Fruit fly (Drosophila melanogaster) whole organism, embryonic: ENCODE measurements around the gene CG12643.

Experiments used
- Ada2b ChIP-seq: fragments of 200-800 bp; sonication (Bioruptor generic); IDR thresholded peaks from 2 replicates; pipeline ENCODE4 v1.3.6; 2022; ENCODE audit warnings: missing biosample characterization, missing genetic modification characterization
- Asciz ChIP-seq: fragments of 200-800 bp; sonication (Bioruptor generic); optimal IDR thresholded peaks from 2 replicates; lab custom pipeline; 2017; ENCODE audit warnings: missing biosample characterization, mild to moderate bottlenecking, missing genetic modification characterization, missing genetic modification reagents
- BtbVII ChIP-seq: fragments of 200-800 bp; sonication (Bioruptor generic); optimal IDR thresholded peaks from 3 replicates; lab custom pipeline; 2017; ENCODE audit warnings: missing biosample characterization, mild to moderate bottlenecking, missing genetic modification characterization
- CG10321 ChIP-seq: fragments of 200-800 bp; sonication (Bioruptor generic); IDR thresholded peaks from 2 replicates; pipeline ENCODE4 v1.3.6; 2022; ENCODE audit warnings: missing biosample characterization, missing genetic modification characterization
- CG10979 ChIP-seq: fragments of 200-800 bp; sonication (Bioruptor generic); optimal IDR thresholded peaks from 2 replicates; lab custom pipeline; 2018; ENCODE audit warnings: missing biosample characterization, mild to moderate bottlenecking, missing genetic modification characterization, moderate library complexity
- CG11695 ChIP-seq: fragments of 200-800 bp; sonication (Bioruptor generic); IDR thresholded peaks from 3 replicates; pipeline ENCODE4 v1.3.6; 2022; ENCODE audit warnings: missing biosample characterization, missing genetic modification characterization
- CG11696 ChIP-seq: fragments of 200-800 bp; sonication (Bioruptor generic); IDR thresholded peaks from 2 replicates; pipeline ENCODE4 v1.3.6; 2022; ENCODE audit warnings: missing biosample characterization, missing genetic modification characterization
- CG12391 ChIP-seq: fragments of 200-800 bp; sonication (Bioruptor generic); optimal IDR thresholded peaks from 3 replicates; lab custom pipeline; 2018; ENCODE audit warnings: missing biosample characterization, mild to moderate bottlenecking, missing genetic modification characterization, moderate library complexity
- CG12769 ChIP-seq: fragments of 200-800 bp; sonication (Bioruptor generic); optimal IDR thresholded peaks from 2 replicates; lab custom pipeline; 2019; ENCODE audit warnings: missing biosample characterization, mild to moderate bottlenecking, missing genetic modification characterization, moderate library complexity
- CG13624 ChIP-seq: fragments of 200-800 bp; sonication (Bioruptor generic); optimal IDR thresholded peaks from 2 replicates; lab custom pipeline; 2016; ENCODE audit warnings: missing biosample characterization, missing genetic modification characterization
- CG15073 ChIP-seq: fragments of 200-800 bp; sonication (Bioruptor generic); optimal IDR thresholded peaks from 2 replicates; lab custom pipeline; 2016; ENCODE audit warnings: missing biosample characterization, missing genetic modification characterization
- CG18476 ChIP-seq: fragments of 200-800 bp; sonication (Bioruptor generic); optimal IDR thresholded peaks from 2 replicates; lab custom pipeline; 2016; ENCODE audit warnings: missing biosample characterization, mild to moderate bottlenecking, missing genetic modification characterization
- CG30020 ChIP-seq: fragments of 200-800 bp; optimal IDR thresholded peaks from 2 replicates; lab custom pipeline; 2019; ENCODE audit warnings: missing biosample characterization, mild to moderate bottlenecking, missing genetic modification characterization, moderate library complexity
- CG42726 ChIP-seq: fragments of 200-800 bp; sonication (Bioruptor generic); IDR thresholded peaks from 2 replicates; pipeline ENCODE4 v1.3.6; 2022; ENCODE audit warnings: missing biosample characterization, missing genetic modification characterization; ENCODE audit not compliant: partially characterized antibody
- CG5180 ChIP-seq: fragments of 200-800 bp; sonication (Bioruptor generic); optimal IDR thresholded peaks from 3 replicates; lab custom pipeline; 2017; ENCODE audit warnings: missing biosample characterization, missing genetic modification characterization, mild to moderate bottlenecking, moderate library complexity, missing genetic modification reagents
- CG7786 ChIP-seq: fragments of 200-800 bp; sonication (Bioruptor generic); optimal IDR thresholded peaks from 2 replicates; lab custom pipeline; 2016; ENCODE audit warnings: missing biosample characterization, missing genetic modification characterization
- CG7987 ChIP-seq: fragments of 200-800 bp; sonication (Bioruptor generic); optimal IDR thresholded peaks from 2 replicates; lab custom pipeline; 2018; ENCODE audit warnings: missing biosample characterization, mild to moderate bottlenecking, missing genetic modification characterization, moderate library complexity
- CG8290 ChIP-seq, 3 experiments: fragments of 200-800 bp; sonication (Bioruptor generic); optimal IDR thresholded peaks; 2 replicates each; lab custom pipeline; 2016 to 2019; ENCODE audit warnings: missing biosample characterization in 3 of 3, missing genetic modification characterization in 3 of 3, mild to moderate bottlenecking in 2 of 3, moderate library complexity in 1 of 3
- CG9609 ChIP-seq: fragments of 200-800 bp; sonication (Bioruptor generic); optimal IDR thresholded peaks from 3 replicates; lab custom pipeline; 2016; ENCODE audit warnings: missing biosample characterization, missing genetic modification characterization
- CG9876 ChIP-seq: fragments of 200-800 bp; sonication (Bioruptor generic); optimal IDR thresholded peaks from 2 replicates; lab custom pipeline; 2016; ENCODE audit warnings: missing biosample characterization, missing genetic modification characterization
- ERR ChIP-seq: fragments of 200-800 bp; sonication (Bioruptor generic); optimal IDR thresholded peaks from 2 replicates; lab custom pipeline; 2016; ENCODE audit warnings: missing biosample characterization, missing genetic modification characterization
- Ets65A ChIP-seq: fragments of 200-800 bp; sonication (Bioruptor generic); peaks from one replicate; lab custom pipeline; 2016; ENCODE audit warnings: missing biosample characterization, missing genetic modification characterization
- Fer1 ChIP-seq: fragments of 200-800 bp; sonication (Bioruptor generic); optimal IDR thresholded peaks from 2 replicates; lab custom pipeline; 2017; ENCODE audit warnings: missing biosample characterization, mild to moderate bottlenecking, missing genetic modification characterization
- Gug ChIP-seq: fragments of 200-800 bp; sonication (Bioruptor generic); IDR thresholded peaks from 4 replicates; pipeline ENCODE4 v1.3.6; 2022; ENCODE audit warnings: missing biosample characterization, missing genetic modification characterization
- HHEX ChIP-seq: fragments of 200-800 bp; sonication (Bioruptor generic); optimal IDR thresholded peaks from 3 replicates; lab custom pipeline; 2017; ENCODE audit warnings: missing biosample characterization, mild to moderate bottlenecking, missing genetic modification characterization, missing genetic modification reagents
- Med ChIP-seq: fragments of 200-800 bp; sonication (Bioruptor generic); peaks from one replicate; lab custom pipeline; 2016; ENCODE audit warnings: missing biosample characterization, missing genetic modification characterization, mild to moderate bottlenecking, inconsistent platforms, moderate library complexity
- Usf ChIP-seq: fragments of 200-800 bp; sonication (Bioruptor generic); optimal IDR thresholded peaks from 2 replicates; lab custom pipeline; 2017; ENCODE audit warnings: missing genotype, missing biosample characterization, missing genetic modification characterization
- Xbp1 ChIP-seq: fragments of 200-800 bp; sonication (Bioruptor generic); optimal IDR thresholded peaks from 3 replicates; lab custom pipeline; 2016; ENCODE audit warnings: missing biosample characterization, mild to moderate bottlenecking, missing genetic modification characterization
- az2 ChIP-seq: fragments of 200-800 bp; sonication (Bioruptor generic); optimal IDR thresholded peaks from 3 replicates; lab custom pipeline; 2016; ENCODE audit warnings: missing biosample characterization, missing genetic modification characterization
- bsh ChIP-seq, 2 experiments: fragments of 200-800 bp; sonication (Bioruptor generic); optimal IDR thresholded peaks; 2 replicates each; lab custom pipeline; 2017 to 2018; ENCODE audit warnings: mild to moderate bottlenecking in 2 of 2, missing biosample characterization in 2 of 2, missing genetic modification characterization in 2 of 2, moderate library complexity in 1 of 2
- cg ChIP-seq: fragments of 200-800 bp; sonication (Bioruptor generic); optimal IDR thresholded peaks from 3 replicates; lab custom pipeline; 2019; ENCODE audit warnings: missing biosample characterization, mild to moderate bottlenecking, missing genetic modification characterization, moderate library complexity
- croc ChIP-seq: fragments of 200-800 bp; sonication (Bioruptor generic); conservative IDR thresholded peaks from 3 replicates; pipeline ENCODE4 v1.3.6; 2022; ENCODE audit warnings: missing biosample characterization, missing genetic modification characterization
- dpn ChIP-seq, 2 experiments: fragments of 200-800 bp; sonication (Bioruptor generic); optimal IDR thresholded peaks; 3 replicates each; lab custom pipeline; 2016; ENCODE audit warnings: missing biosample characterization in 2 of 2, missing genetic modification characterization in 2 of 2
- fru ChIP-seq: fragments of >200 bp; optimal IDR thresholded peaks from 2 replicates; lab custom pipeline; 2017
- maf-S ChIP-seq: fragments of 200-800 bp; sonication (Bioruptor generic); optimal IDR thresholded peaks from 2 replicates; lab custom pipeline; 2016; ENCODE audit warnings: missing biosample characterization, missing genetic modification characterization
- nmo ChIP-seq: fragments of 200-800 bp; sonication (Bioruptor generic); optimal IDR thresholded peaks from 2 replicates; lab custom pipeline; 2018; ENCODE audit warnings: missing biosample characterization, mild to moderate bottlenecking, missing genetic modification characterization, moderate library complexity
- p53 ChIP-seq: fragments of 200-800 bp; sonication (Bioruptor generic); optimal IDR thresholded peaks from 2 replicates; lab custom pipeline; 2016; ENCODE audit warnings: missing biosample characterization, missing genetic modification characterization
- pb ChIP-seq: fragments of 200-800 bp; sonication (Bioruptor generic); optimal IDR thresholded peaks from 3 replicates; lab custom pipeline; 2016; ENCODE audit warnings: missing biosample characterization, missing genetic modification characterization
- ranshi ChIP-seq: fragments of 200-800 bp; sonication (Bioruptor generic); IDR thresholded peaks from 2 replicates; pipeline ENCODE4 v1.3.6; 2022; ENCODE audit warnings: missing biosample characterization, missing genetic modification characterization
- sc ChIP-seq, 3 experiments: fragments of >200 bp in 2 of 3; fragments of 200-800 bp in 1 of 3; sonication (Bioruptor generic) in 1 of 3; optimal IDR thresholded peaks; 2 replicates in 2 of 3; 3 replicates in 1 of 3; lab custom pipeline; 2017; ENCODE audit warnings: mild to moderate bottlenecking in 1 of 3, missing biosample characterization in 1 of 3, missing genetic modification characterization in 1 of 3, missing genetic modification reagents in 1 of 3
- schlank ChIP-seq: fragments of 200-800 bp; sonication (Bioruptor generic); optimal IDR thresholded peaks from 2 replicates; lab custom pipeline; 2018; ENCODE audit warnings: missing biosample characterization, mild to moderate bottlenecking, missing genetic modification characterization
- shn ChIP-seq: fragments of 200-800 bp; sonication (Bioruptor generic); optimal IDR thresholded peaks from 3 replicates; lab custom pipeline; 2016; ENCODE audit warnings: missing biosample characterization, missing genetic modification characterization
- sima ChIP-seq: fragments of 200-800 bp; sonication (Bioruptor generic); optimal IDR thresholded peaks from 2 replicates; lab custom pipeline; 2016; ENCODE audit warnings: missing biosample characterization, missing genetic modification characterization
- unpg ChIP-seq: fragments of 200-800 bp; sonication (Bioruptor generic); optimal IDR thresholded peaks from 3 replicates; lab custom pipeline; 2018; ENCODE audit warnings: missing biosample characterization, mild to moderate bottlenecking, missing genetic modification characterization, moderate library complexity
- wdn ChIP-seq: fragments of 200-800 bp; sonication (Bioruptor generic); IDR thresholded peaks from 2 replicates; pipeline ENCODE4 v1.3.6; 2022; ENCODE audit warnings: missing biosample characterization, missing genetic modification characterization
- z ChIP-seq: fragments of 200-800 bp; sonication (Bioruptor generic); IDR thresholded peaks from 3 replicates; pipeline ENCODE4 v1.3.6; 2022; ENCODE audit warnings: missing biosample characterization, missing genetic modification characterization
- zen ChIP-seq: fragments of 200-800 bp; sonication (Bioruptor generic); optimal IDR thresholded peaks from 3 replicates; lab custom pipeline; 2018; ENCODE audit warnings: missing biosample characterization, mild to moderate bottlenecking, missing genetic modification characterization, moderate library complexity
- zfh1 ChIP-seq: fragments of 200-800 bp; sonication (Bioruptor generic); IDR thresholded peaks from 3 replicates; pipeline ENCODE4 v1.3.6; 2022; ENCODE audit warnings: missing biosample characterization, missing genetic modification characterization

CG12643 gene

DNA sequence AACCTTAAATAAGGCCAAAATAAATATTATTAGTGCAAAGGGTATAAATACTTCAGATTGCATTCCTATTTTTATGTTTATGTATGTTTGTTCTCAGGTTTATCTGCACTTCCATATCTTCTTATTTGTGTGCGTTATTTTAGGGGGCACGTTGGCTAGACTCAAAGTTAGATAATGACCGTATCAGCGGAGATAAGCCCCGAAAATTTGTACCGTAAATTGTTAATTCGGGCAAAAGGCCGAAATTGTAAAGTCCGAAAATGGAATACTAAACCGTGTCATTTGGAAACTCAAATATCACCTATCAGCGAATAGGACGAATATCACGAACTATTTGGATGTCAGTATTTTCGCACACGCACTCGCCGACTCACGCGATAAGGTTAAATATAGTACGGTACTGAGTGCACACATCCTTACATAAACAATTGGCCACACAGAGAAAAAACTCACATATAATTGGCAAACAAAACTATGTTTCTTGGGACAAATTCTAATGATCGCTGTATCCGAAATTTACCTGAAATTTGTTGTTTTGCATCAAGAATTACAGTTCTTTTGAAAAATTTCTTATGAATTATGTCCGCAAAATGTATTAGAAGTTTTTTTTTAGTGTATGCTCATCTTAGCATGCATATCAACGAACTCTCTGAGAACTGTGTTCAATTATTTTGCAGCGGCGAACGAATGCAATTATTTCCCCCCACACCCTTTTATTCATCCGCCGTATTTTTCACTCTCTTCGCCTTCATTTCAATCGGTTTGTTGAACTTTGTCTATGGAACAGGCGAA, 1.7 kb downstream of the CG12643 start, which contains the start of gene Hk:
TSS of gene Hk (minus strand) at position 321 of the 792 bp plus-strand sequence.
- TF ChIP-seq nmo (GFP tag; lab: Kevin White, UChicago) (peak; percentile 20), CG7987 (GFP tag; lab: Kevin White, UChicago) (peak; percentile 7), Gug (0 out of 4 replicates have a peak, but pooled peaks have one; percentile 5), sima (peak; percentile 2), Xbp1 (GFP tag; lab: Kevin White, UChicago) (peak; percentile 34), Asciz (GFP tag; lab: Kevin White, UChicago) (no peak), schlank (tag; lab: Kevin White, UChicago) (peak; percentile 56), bsh (GFP tag; optimal IDR thresholded peaks at IDR 0.05; lab: Kevin White, UChicago) (peak in 1 of 2 experiments; percentile 73), Ets65A (GFP tag; lab: Kevin White, UChicago) (peak; percentile 70), z (GFP tag; lab: Robert Waterston, UW) (no peak), CG5180 (GFP tag; lab: Kevin White, UChicago) (no peak), CG30020 (tag; lab: Kevin White, UChicago) (no peak), CG42726 (GFP tag; lab: Robert Waterston, UW) (no peak), croc (GFP tag; lab: Robert Waterston, UW) (no peak), CG11696 (GFP tag; lab: Robert Waterston, UW) (0 out of 2 replicates have a peak, but pooled peaks have one; percentile 37), pb (GFP tag; lab: Kevin White, UChicago) (peak; percentile 11), CG12769 (tag; lab: Kevin White, UChicago) (peak; percentile 49), CG10321 (GFP tag; lab: Robert Waterston, UW) (no peak), CG10979 (tag; lab: Kevin White, UChicago) (peak; percentile 23), Med (peak; percentile 95), zen (tag; lab: Kevin White, UChicago) (no peak), CG12391 (tag; lab: Kevin White, UChicago) (peak; percentile 19), az2 (GFP tag; lab: Kevin White, UChicago) (peak; percentile 21), p53 (no peak), HHEX (GFP tag; lab: Kevin White, UChicago) (peak; percentile 16), CG18476 (GFP tag; lab: Kevin White, UChicago) (no peak), Usf (GFP tag; lab: Kevin White, UChicago) (peak; percentile 15), CG9876 (GFP tag; lab: Kevin White, UChicago) (peak; percentile 35), Fer1 (GFP tag; lab: Kevin White, UChicago) (peak; percentile 54), CG15073 (GFP tag; lab: Kevin White, UChicago) (no peak), ERR (GFP tag; lab: Kevin White, UChicago) (peak; percentile 26), ranshi (GFP tag; lab: Robert Waterston, UW) (peak; percentile 52; the same call in 1 of the 2 replicates), maf-S (GFP tag; lab: Kevin White, UChicago) (peak; percentile 56), unpg (GFP tag; lab: Kevin White, UChicago) (peak; percentile 28), cg (peak; percentile 9), dpn (GFP tag; optimal IDR thresholded peaks at IDR 0.05; lab: Kevin White, UChicago) (peak; percentile 15 to 50), Ada2b (GFP tag; lab: Robert Waterston, UW) (peak; percentile 48; the same call in 1 of the 2 replicates), zfh1 (GFP tag; lab: Robert Waterston, UW) (no peak), wdn (GFP tag; lab: Robert Waterston, UW) (0 out of 2 replicates have a peak, but pooled peaks have one; percentile 24), fru (lab: Kevin White, UChicago) (no peak), BtbVII (GFP tag; lab: Kevin White, UChicago) (peak; percentile 12), shn (GFP tag; lab: Kevin White, UChicago) (no peak), CG7786 (GFP tag; lab: Kevin White, UChicago) (peak; percentile 61), CG8290 (GFP tag; optimal IDR thresholded peaks at IDR 0.05; lab: Kevin White, UChicago) (no peak), CG8290 (tag; optimal IDR thresholded peaks at IDR 0.05; lab: Kevin White, UChicago) (peak in 1 of 2 experiments; percentile 22), CG13624 (GFP tag; lab: Kevin White, UChicago) (peak; percentile 41), sc (optimal IDR thresholded peaks at IDR 0.05; lab: Kevin White, UChicago) (no peak), sc (GFP tag; optimal IDR thresholded peaks at IDR 0.05; lab: Kevin White, UChicago) (no peak), CG9609 (GFP tag; lab: Kevin White, UChicago) (peak; percentile 34), CG11695 (GFP tag; lab: Robert Waterston, UW) (0 out of 3 replicates have a peak, but pooled peaks have one; percentile 8)
